Worm (Caenorhabditis elegans): Measurements from ENCODE around the gene F13C5.3.

Gene F13C5.3

ce11 chrX:553875-554274, 45.5 kb downstream of the F13C5.3 start, which contains the start of gene F57C12.6:
F57C12.6 (minus strand) TSS chrX:553975.
- TF ChIP-seq nhr-237 (tag; optimal IDR thresholded peaks at IDR 0.05) (no peak), eor-1 (tag; optimal IDR thresholded peaks at IDR 0.05) (no peak), snpc-4 (tag; optimal IDR thresholded peaks at IDR 0.05) (no peak), fos-1 (tag; optimal IDR thresholded peaks at IDR 0.05) (no peak), nhr-12 (tag; optimal IDR thresholded peaks at IDR 0.05) (no peak), fkh-10 (GFP tag; optimal IDR thresholded peaks at IDR 0.05) (no peak), ama-1 (optimal IDR thresholded peaks at IDR 0.05) (no peak), pha-4 (tag; optimal IDR thresholded peaks at IDR 0.05) (no peak), nhr-67 (tag; optimal IDR thresholded peaks at IDR 0.05) (no peak), ceh-9 (tag; optimal IDR thresholded peaks at IDR 0.05) (no peak), egl-5 (tag; optimal IDR thresholded peaks at IDR 0.05) (no peak), nhr-28 (tag; optimal IDR thresholded peaks at IDR 0.05) (no peak), fkh-2 (tag; optimal IDR thresholded peaks at IDR 0.05) (no peak)

ce11 chrX:553420-553819, 46.0 kb downstream of the F13C5.3 start:
- TF ChIP-seq elt-2 (tag; optimal IDR thresholded peaks at IDR 0.05), result peak; percentile 59
- TF ChIP-seq pqm-1 (tag; optimal IDR thresholded peaks at IDR 0.05), result peak; percentile 80
- no peak for TF ChIP-seq egl-27 (tag; optimal IDR thresholded peaks at IDR 0.05)

ce11 chrX:551175-551729, 48.1 kb downstream of the F13C5.3 start, which contains the start of gene F57C12.2:
F57C12.2 (minus strand) TSS chrX:551392.
- TF ChIP-seq elt-2 (tag; optimal IDR thresholded peaks at IDR 0.05) (peak; percentile 75), pqm-1 (tag; optimal IDR thresholded peaks at IDR 0.05) (peak; percentile 44), nhr-28 (tag; optimal IDR thresholded peaks at IDR 0.05) (no peak)

All from whole organism, L3 larva.